Fruit fly (Drosophila melanogaster): ENCODE data around the gene CG7110.
"Not testable (repeated sequence)": the region's sequence is repeated elsewhere in the genome, so short reads cannot be mapped to it uniquely, and the experiment has no call there.

CG7110 gene

dm6 chr2L:13445249-13445846 is 46.6 kb downstream of the CG7110 start, which contains the start of gene Hacd2 (continued):
- no peak for TF ChIP-seq sage (GFP tag; optimal IDR thresholded peaks at IDR 0.05)

dm6 chr2L:13449397-13449796 is 50.6 kb downstream of the CG7110 start, which contains the start of gene Hsp60D:
Gene Hsp60D (minus strand): TSS chr2L:13449497.
- TF ChIP-seq sage, tai, h (GFP tag; optimal IDR thresholded peaks at IDR 0.05): not testable (repeated sequence)

dm6 chr2L:13457037-13457547 is 58.3 kb downstream of the CG7110 start, which contains the start of gene CG42809:
Gene CG42809 (plus strand): TSS chr2L:13457497.
- TF ChIP-seq CrebA (GFP tag; optimal IDR thresholded peaks at IDR 0.05; ENCODE audit: borderline replicate concordance) = no peak
- TF ChIP-seq Dfd (GFP tag; optimal IDR thresholded peaks at IDR 0.05) = peak; percentile 12
- no peak for TF ChIP-seq woc (GFP tag; optimal IDR thresholded peaks at IDR 0.05)
- no peak for TF ChIP-seq br (GFP tag; optimal IDR thresholded peaks at IDR 0.05)

dm6 chr2L:13458991-13459731 is 60.4 kb downstream of the CG7110 start, which contains the start of gene CG42810:
Gene CG42810 (plus strand): TSS chr2L:13459681.
- TF ChIP-seq br (GFP tag; optimal IDR thresholded peaks at IDR 0.05) (no peak), Myc (optimal IDR thresholded peaks at IDR 0.05) (peak; percentile 11), Mio (GFP tag; optimal IDR thresholded peaks at IDR 0.05) (no peak), Dfd (GFP tag; optimal IDR thresholded peaks at IDR 0.05) (no peak), dsf (GFP tag; optimal IDR thresholded peaks at IDR 0.05; ENCODE audit: borderline replicate concordance) (no peak)

Data from whole organism, wandering third instar larva.